Worm (Caenorhabditis elegans) whole organism, late embryonic: ENCODE results near the gene srw-87.

Source experiments
- ama-1 ChIP-seq: fragments of 150-350 bp; optimal IDR thresholded peaks from 2 replicates; lab custom pipeline; 2014
- dve-1 ChIP-seq: sonication (generic microtip); optimal IDR thresholded peaks from 2 replicates; lab custom pipeline; 2017; ENCODE audit warnings: antibody characterized with exemption, mild to moderate bottlenecking, missing genetic modification characterization, missing compliant biosample characterization
- elt-2 ChIP-seq: sonication (generic microtip); optimal IDR thresholded peaks from 2 replicates; lab custom pipeline; 2016; ENCODE audit warnings: missing genetic modification reagents, missing genetic modification characterization, missing compliant biosample characterization
- ets-4 ChIP-seq: sonication (generic microtip); optimal IDR thresholded peaks from 2 replicates; lab custom pipeline; 2016; ENCODE audit warnings: missing genetic modification characterization, missing compliant biosample characterization
- fax-1 ChIP-seq: sonication (generic microtip); optimal IDR thresholded peaks from 2 replicates; lab custom pipeline; 2016; ENCODE audit warnings: missing genotype, missing genetic modification characterization, missing compliant biosample characterization
- nfya-1 ChIP-seq: sonication (generic microtip); optimal IDR thresholded peaks from 2 replicates; lab custom pipeline; 2017; ENCODE audit warnings: missing genetic modification characterization, mild to moderate bottlenecking, missing compliant biosample characterization, antibody characterized with exemption, moderate library complexity
- nhr-11 ChIP-seq: fragments of 150-350 bp; optimal IDR thresholded peaks from 2 replicates; lab custom pipeline; 2014; ENCODE audit warnings: missing biosample characterization, missing genetic modification characterization
- npax-4 ChIP-seq: sonication (generic microtip); optimal IDR thresholded peaks from 2 replicates; lab custom pipeline; 2016; ENCODE audit warnings: missing genetic modification characterization, missing compliant biosample characterization
- pha-4 ChIP-seq: fragments of 150-350 bp; optimal IDR thresholded peaks from 2 replicates; lab custom pipeline; 2018; ENCODE audit warnings: missing biosample characterization, missing genetic modification reagents, missing genetic modification characterization
- unc-55 ChIP-seq: sonication (generic microtip); optimal IDR thresholded peaks from 2 replicates; lab custom pipeline; 2017; ENCODE audit warnings: missing biosample characterization, missing genetic modification reagents, missing genetic modification characterization

DNA sequence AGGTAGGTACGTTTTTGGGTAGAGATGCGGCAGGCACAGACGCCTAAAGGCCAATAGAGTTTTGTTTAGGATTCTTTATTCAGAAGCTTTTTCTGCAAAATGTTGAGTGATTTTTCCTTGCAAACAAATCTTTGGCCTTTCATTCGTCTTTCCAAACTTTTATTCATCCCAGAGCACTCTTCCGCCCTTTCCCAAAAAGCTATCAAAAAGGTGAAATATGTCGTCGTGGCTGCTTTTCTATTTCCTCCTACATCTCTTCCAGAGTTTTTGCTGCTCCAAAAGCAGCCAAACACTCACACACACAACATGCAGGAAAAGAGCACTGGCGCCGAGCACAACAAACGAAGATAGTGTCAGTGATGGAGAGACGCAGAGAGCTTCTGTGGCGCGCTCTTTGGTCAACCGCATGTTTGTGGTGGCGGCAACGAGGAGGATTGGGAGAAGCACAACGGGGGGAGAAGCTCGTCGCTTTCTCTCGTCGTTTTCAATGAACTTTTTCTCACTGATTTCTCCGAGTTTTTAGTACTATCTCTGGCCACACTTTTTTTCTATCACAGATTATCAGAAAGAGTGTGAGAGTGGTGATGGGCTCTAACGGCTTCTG, 14.5 kb downstream of the srw-87 start:
- TF ChIP-seq ama-1 (lab: Kevin White, UChicago) (no peak), dve-1 (tag; lab: Kevin White, UChicago) (no peak), fax-1 (no peak), pha-4 (tag; lab: Kevin White, UChicago) (no peak), unc-55 (GFP tag; lab: Kevin White, UChicago) (no peak), ets-4 (tag; lab: Kevin White, UChicago) (no peak), nfya-1 (peak; percentile 71), npax-4 (tag; lab: Kevin White, UChicago) (no peak), elt-2 (no peak), nhr-11 (tag; lab: Kevin White, UChicago) (no peak)
